Fruit fly (Drosophila melanogaster) whole organism, embryonic: ENCODE measurements around the gene His3.3A.
A peak's percentile ranks its signal among the peaks of the same experiment; 100 is the strongest.

Experiments
- Adf1 ChIP-seq: fragments of 200-800 bp; sonication (Bioruptor generic); IDR thresholded peaks from 2 replicates; pipeline ENCODE4 v1.3.6; 2022; ENCODE audit warnings: missing biosample characterization, missing genetic modification characterization
- B-H1 ChIP-seq: fragments of 200-800 bp; sonication (Bioruptor generic); IDR thresholded peaks from 3 replicates; pipeline ENCODE4 v1.3.6; 2022; ENCODE audit warnings: missing biosample characterization, missing genetic modification characterization
- Bgb ChIP-seq: fragments of 200-800 bp; sonication (Bioruptor generic); IDR thresholded peaks from 2 replicates; pipeline ENCODE4 v1.3.6; 2022; ENCODE audit warnings: missing biosample characterization, missing genetic modification characterization; ENCODE audit not compliant: partially characterized antibody
- C15 ChIP-seq: fragments of 200-800 bp; sonication (Bioruptor generic); IDR thresholded peaks from 3 replicates; pipeline ENCODE4 v1.3.6; 2022; ENCODE audit warnings: missing biosample characterization, missing genetic modification characterization
- CG11560 ChIP-seq: fragments of 200-800 bp; sonication (Bioruptor generic); IDR thresholded peaks from 3 replicates; pipeline ENCODE4 v1.3.6; 2022; ENCODE audit warnings: missing biosample characterization, missing genetic modification characterization
- CG15601 ChIP-seq: fragments of 200-800 bp; sonication (Bioruptor generic); optimal IDR thresholded peaks from 3 replicates; lab custom pipeline; 2019; ENCODE audit warnings: missing biosample characterization, mild to moderate bottlenecking, missing genetic modification characterization, moderate library complexity
- CG1602 ChIP-seq: fragments of 200-800 bp; sonication (Bioruptor generic); optimal IDR thresholded peaks from 3 replicates; lab custom pipeline; 2016; ENCODE audit warnings: missing biosample characterization, missing genetic modification characterization
- CG17568 ChIP-seq: fragments of 200-800 bp; sonication (Bioruptor generic); optimal IDR thresholded peaks from 2 replicates; lab custom pipeline; 2018; ENCODE audit warnings: missing biosample characterization, mild to moderate bottlenecking, missing genetic modification characterization, moderate library complexity
- CG18262 ChIP-seq: fragments of 200-800 bp; optimal IDR thresholded peaks from 3 replicates; lab custom pipeline; 2019; ENCODE audit warnings: missing biosample characterization, mild to moderate bottlenecking, missing genetic modification characterization, moderate library complexity
- CG2712 ChIP-seq: fragments of 200-800 bp; optimal IDR thresholded peaks from 3 replicates; lab custom pipeline; 2019; ENCODE audit warnings: missing biosample characterization, mild to moderate bottlenecking, missing genetic modification characterization, moderate library complexity
- CG31441 ChIP-seq: fragments of 200-800 bp; sonication (Bioruptor generic); IDR thresholded peaks from 2 replicates; pipeline ENCODE4 v1.3.6; 2022; ENCODE audit warnings: missing biosample characterization, missing genetic modification characterization
- CG33557 ChIP-seq: fragments of 200-800 bp; sonication (Bioruptor generic); optimal IDR thresholded peaks from 2 replicates; lab custom pipeline; 2019; ENCODE audit warnings: missing biosample characterization, mild to moderate bottlenecking, missing genetic modification characterization, moderate library complexity
- CG34422 ChIP-seq: fragments of 200-800 bp; sonication (Bioruptor generic); IDR thresholded peaks from 3 replicates; pipeline ENCODE4 v1.3.6; 2022; ENCODE audit warnings: missing biosample characterization, missing genetic modification characterization
- CG3847 ChIP-seq: fragments of 200-800 bp; sonication (Bioruptor generic); IDR thresholded peaks from 2 replicates; pipeline ENCODE4 v1.3.6; 2022; ENCODE audit warnings: missing biosample characterization, missing genetic modification characterization
- CG6689 ChIP-seq: fragments of 200-800 bp; sonication (Bioruptor generic); IDR thresholded peaks from 2 replicates; pipeline ENCODE4 v1.3.6; 2022; ENCODE audit warnings: missing biosample characterization, missing genetic modification characterization
- CG7963 ChIP-seq: fragments of 200-800 bp; sonication (Bioruptor generic); IDR thresholded peaks from 3 replicates; pipeline ENCODE4 v1.3.6; 2022; ENCODE audit warnings: missing biosample characterization, missing genetic modification characterization; ENCODE audit not compliant: partially characterized antibody
- CG8290 ChIP-seq, 3 experiments: fragments of 200-800 bp; sonication (Bioruptor generic); optimal IDR thresholded peaks; 2 replicates each; lab custom pipeline; 2016 to 2019; ENCODE audit warnings: missing biosample characterization in 3 of 3, missing genetic modification characterization in 3 of 3, mild to moderate bottlenecking in 2 of 3, moderate library complexity in 1 of 3
- CG9215 ChIP-seq: fragments of 200-800 bp; sonication (Bioruptor generic); IDR thresholded peaks from 2 replicates; pipeline ENCODE4 v1.3.6; 2022; ENCODE audit warnings: missing biosample characterization, missing genetic modification characterization
- CG9817 ChIP-seq: fragments of 200-800 bp; sonication (Bioruptor generic); optimal IDR thresholded peaks from 2 replicates; lab custom pipeline; 2018; ENCODE audit warnings: missing biosample characterization, mild to moderate bottlenecking, missing genetic modification characterization, moderate library complexity
- CG9932 ChIP-seq: fragments of 200-800 bp; sonication (Bioruptor generic); IDR thresholded peaks from 2 replicates; pipeline ENCODE4 v1.3.6; 2022; ENCODE audit warnings: missing biosample characterization, missing genetic modification characterization
- CoRest ChIP-seq: fragments of 200-800 bp; sonication (Bioruptor generic); optimal IDR thresholded peaks from 3 replicates; lab custom pipeline; 2018; ENCODE audit warnings: missing biosample characterization, mild to moderate bottlenecking, missing genetic modification characterization, moderate library complexity
- Dbx ChIP-seq: fragments of 200-800 bp; sonication (Bioruptor generic); IDR thresholded peaks from 3 replicates; pipeline ENCODE4 v1.3.6; 2022; ENCODE audit warnings: missing biosample characterization, missing genetic modification characterization
- ERR ChIP-seq: fragments of 200-800 bp; sonication (Bioruptor generic); optimal IDR thresholded peaks from 2 replicates; lab custom pipeline; 2016; ENCODE audit warnings: missing biosample characterization, missing genetic modification characterization
- Elba2 ChIP-seq: fragments of 200-800 bp; sonication (Bioruptor generic); optimal IDR thresholded peaks from 3 replicates; lab custom pipeline; 2016; ENCODE audit warnings: missing biosample characterization, missing genetic modification characterization
- Ets65A ChIP-seq: fragments of 200-800 bp; sonication (Bioruptor generic); peaks from one replicate; lab custom pipeline; 2016; ENCODE audit warnings: missing biosample characterization, missing genetic modification characterization
- Fer2 ChIP-seq: fragments of 200-800 bp; sonication (Bioruptor generic); optimal IDR thresholded peaks from 2 replicates; lab custom pipeline; 2018; ENCODE audit warnings: missing biosample characterization, mild to moderate bottlenecking, missing genetic modification characterization, moderate library complexity
- Hr3 ChIP-seq: fragments of 200-800 bp; sonication (Bioruptor generic); optimal IDR thresholded peaks from 3 replicates; lab custom pipeline; 2016; ENCODE audit warnings: missing biosample characterization, missing genetic modification characterization
- Kr ChIP-seq: fragments of 200-800 bp; sonication (Bioruptor generic); optimal IDR thresholded peaks from 2 replicates; lab custom pipeline; 2017; ENCODE audit warnings: missing biosample characterization, mild to moderate bottlenecking, missing genetic modification characterization
- Lpt ChIP-seq: fragments of >200 bp; optimal IDR thresholded peaks from 2 replicates; lab custom pipeline; 2018; ENCODE audit warnings: missing biosample characterization, missing genetic modification characterization
- MBD-R2 ChIP-seq: fragments of 200-800 bp; sonication (Bioruptor generic); IDR thresholded peaks from 2 replicates; pipeline ENCODE4 v1.3.6; 2022; ENCODE audit warnings: missing biosample characterization, missing genetic modification characterization
- NC2α ChIP-seq: fragments of 200-800 bp; sonication (Bioruptor generic); optimal IDR thresholded peaks from 2 replicates; lab custom pipeline; 2016; ENCODE audit warnings: missing biosample characterization, missing genetic modification characterization
- Optix ChIP-seq: fragments of 200-800 bp; sonication (Bioruptor generic); IDR thresholded peaks from 3 replicates; pipeline ENCODE4 v1.3.6; 2022; ENCODE audit warnings: missing biosample characterization, missing genetic modification characterization
- ac ChIP-seq: fragments of 200-800 bp; sonication (Bioruptor generic); optimal IDR thresholded peaks from 3 replicates; lab custom pipeline; 2017; ENCODE audit warnings: missing biosample characterization, mild to moderate bottlenecking, missing genetic modification characterization
- al ChIP-seq: fragments of 200-800 bp; sonication (Bioruptor generic); IDR thresholded peaks from 2 replicates; pipeline ENCODE4 v1.3.6; 2022; ENCODE audit warnings: missing biosample characterization, missing genetic modification characterization
- ara ChIP-seq: fragments of 200-800 bp; sonication (Bioruptor generic); IDR thresholded peaks from 2 replicates; pipeline ENCODE4 v1.3.6; 2022; ENCODE audit warnings: missing biosample characterization, missing genetic modification characterization
- bcd ChIP-seq: fragments of 200-800 bp; sonication (Bioruptor generic); optimal IDR thresholded peaks from 2 replicates; lab custom pipeline; 2017; ENCODE audit warnings: missing biosample characterization, mild to moderate bottlenecking, missing genetic modification characterization
- cato ChIP-seq: fragments of 200-800 bp; sonication (Bioruptor generic); optimal IDR thresholded peaks from 2 replicates; lab custom pipeline; 2016; ENCODE audit warnings: missing biosample characterization, missing genetic modification characterization, borderline replicate concordance
- ci ChIP-seq: fragments of 200-800 bp; sonication (Bioruptor generic); IDR thresholded peaks from 3 replicates; pipeline ENCODE4 v1.3.6; 2022; ENCODE audit warnings: missing biosample characterization, missing genetic modification characterization
- disco-r ChIP-seq: fragments of 200-800 bp; sonication (Bioruptor generic); optimal IDR thresholded peaks from 2 replicates; lab custom pipeline; 2016; ENCODE audit warnings: missing biosample characterization, missing genetic modification characterization
- dmrt11E ChIP-seq: fragments of 200-800 bp; sonication (Bioruptor generic); optimal IDR thresholded peaks from 3 replicates; lab custom pipeline; 2018; ENCODE audit warnings: missing biosample characterization, mild to moderate bottlenecking, missing genetic modification characterization, moderate library complexity
- ems ChIP-seq: fragments of 200-800 bp; sonication (Bioruptor generic); optimal IDR thresholded peaks from 3 replicates; lab custom pipeline; 2016; ENCODE audit warnings: missing biosample characterization, missing genetic modification characterization
- gsb ChIP-seq: fragments of 200-800 bp; sonication (Bioruptor generic); IDR thresholded peaks from 2 replicates; pipeline ENCODE4 v1.3.6; 2022; ENCODE audit warnings: missing biosample characterization, missing genetic modification characterization
- hb ChIP-seq: fragments of 200-800 bp; sonication (Bioruptor generic); IDR thresholded peaks from 3 replicates; pipeline ENCODE4 v1.3.6; 2022; ENCODE audit warnings: missing biosample characterization, missing genetic modification characterization; ENCODE audit not compliant: partially characterized antibody
- jumu ChIP-seq: fragments of 200-800 bp; sonication (Bioruptor generic); optimal IDR thresholded peaks from 3 replicates; lab custom pipeline; 2016; ENCODE audit warnings: missing biosample characterization, missing genetic modification characterization
- knrl ChIP-seq: fragments of 200-800 bp; sonication (Bioruptor generic); IDR thresholded peaks from 3 replicates; pipeline ENCODE4 v1.3.6; 2022; ENCODE audit warnings: missing biosample characterization, missing genetic modification characterization; ENCODE audit not compliant: partially characterized antibody
- prd ChIP-seq, 3 experiments: fragments of >200 bp in 2 of 3; fragments of 200-800 bp in 1 of 3; sonication (Bioruptor generic) in 1 of 3; optimal IDR thresholded peaks in 2 of 3; IDR thresholded peaks in 1 of 3; 2 replicates in 2 of 3; 3 replicates in 1 of 3; pipeline versions ENCODE4 v1.3.6 to Lab custom; 2017 to 2022; ENCODE audit warnings: missing biosample characterization in 1 of 3, missing genetic modification characterization in 1 of 3
- psq ChIP-seq: fragments of 200-800 bp; sonication (Bioruptor generic); optimal IDR thresholded peaks from 2 replicates; lab custom pipeline; 2017; ENCODE audit warnings: missing biosample characterization, missing genetic modification characterization
- vfl ChIP-seq: fragments of 200-800 bp; sonication (Bioruptor generic); optimal IDR thresholded peaks from 2 replicates; lab custom pipeline; 2016; ENCODE audit warnings: missing biosample characterization, missing genetic modification characterization
- wdn ChIP-seq: fragments of 200-800 bp; sonication (Bioruptor generic); IDR thresholded peaks from 2 replicates; pipeline ENCODE4 v1.3.6; 2022; ENCODE audit warnings: missing biosample characterization, missing genetic modification characterization
- zf30C ChIP-seq: fragments of 200-800 bp; sonication (Bioruptor generic); optimal IDR thresholded peaks from 3 replicates; lab custom pipeline; 2018; ENCODE audit warnings: missing biosample characterization, mild to moderate bottlenecking, missing genetic modification characterization

The His3.3A gene

DNA sequence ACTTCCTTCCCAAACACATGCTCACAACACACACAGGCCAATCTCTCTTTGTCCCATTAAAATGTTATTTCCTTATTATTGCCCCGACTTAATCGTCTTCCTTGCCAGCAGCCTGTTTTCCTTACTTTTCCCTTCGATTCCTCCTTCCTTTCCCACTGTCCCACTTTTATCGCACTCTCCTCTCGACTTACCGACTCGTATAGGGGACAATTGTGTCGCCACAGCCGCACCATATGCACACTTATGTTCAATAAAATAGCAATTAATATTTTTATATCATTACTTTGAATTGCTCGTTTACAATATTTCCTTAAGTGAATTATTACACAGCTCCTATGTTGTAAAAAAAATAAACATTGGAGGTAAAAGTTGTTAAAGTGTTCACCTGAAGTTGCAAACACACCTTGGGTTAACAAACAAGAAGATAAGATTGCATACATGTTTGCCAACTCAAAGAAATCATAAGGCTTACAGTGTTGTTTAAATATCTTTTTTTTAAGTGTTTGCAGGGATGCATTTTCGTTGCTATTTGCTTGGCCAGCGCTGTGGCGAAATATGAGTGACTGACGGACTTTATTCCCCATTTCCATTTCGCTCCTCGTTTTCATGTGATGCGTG is 32.2 kb downstream of the His3.3A start (continued):
- TF ChIP-seq Ets65A (GFP tag; lab: Kevin White, UChicago) (peak; percentile 96), CG7963 (GFP tag; lab: Robert Waterston, UW) (no peak), jumu (GFP tag; lab: Kevin White, UChicago) (peak; percentile 41), CG1602 (peak; percentile 54), Optix (no peak), CG2712 (peak; percentile 83), prd (optimal IDR thresholded peaks at IDR 0.05; lab: Kevin White, UChicago) (no peak), prd (GFP tag; IDR thresholded peaks at IDR 0.05; lab: Robert Waterston, UW) (peak; percentile 65), Hr3 (GFP tag; lab: Kevin White, UChicago) (peak; percentile 48), psq (GFP tag; lab: Kevin White, UChicago) (peak; percentile 26), NC2α (GFP tag; lab: Kevin White, UChicago) (peak; percentile 30), ems (peak; percentile 63), CG33557 (GFP tag; lab: Kevin White, UChicago) (peak; percentile 49), CG9932 (GFP tag; lab: Robert Waterston, UW) (peak; percentile 47), B-H1 (peak; percentile 37; the same call in 2 of the 3 replicates), bcd (GFP tag; lab: Kevin White, UChicago) (peak; percentile 72), al (GFP tag; lab: Robert Waterston, UW) (no peak; the same call in 1 of the 2 replicates), CG17568 (peak; percentile 47), Fer2 (tag; lab: Kevin White, UChicago) (peak; percentile 39), C15 (GFP tag; lab: Robert Waterston, UW) (no peak), Kr (no peak), CG11560 (no peak), MBD-R2 (GFP tag; lab: Robert Waterston, UW) (no peak), ara (GFP tag; lab: Robert Waterston, UW) (peak; percentile 62; the same call in 1 of the 2 replicates), CG6689 (peak; percentile 73), CG18262 (peak; percentile 85), Lpt (GFP tag; lab: Kevin White, UChicago) (no peak), zf30C (GFP tag; lab: Kevin White, UChicago) (no peak), CG9215 (peak; percentile 27; the same call in 1 of the 2 replicates), CG3847 (GFP tag; lab: Robert Waterston, UW) (peak; percentile 36), CG8290 (GFP tag; optimal IDR thresholded peaks at IDR 0.05; lab: Kevin White, UChicago) (peak; percentile 40), CG8290 (tag; optimal IDR thresholded peaks at IDR 0.05; lab: Kevin White, UChicago) (peak in 1 of 2 experiments; percentile 50), CG9817 (peak; percentile 61), gsb (no peak), hb (GFP tag; lab: Robert Waterston, UW) (no peak), Dbx (GFP tag; lab: Robert Waterston, UW) (no peak; the same call in 2 of the 3 replicates), Elba2 (no peak), ci (GFP tag; lab: Robert Waterston, UW) (peak; percentile 86), cato (GFP tag; lab: Kevin White, UChicago) (peak; percentile 53), wdn (no peak), CG15601 (peak; percentile 77), ac (GFP tag; lab: Kevin White, UChicago) (peak; percentile 43), CoRest (tag; lab: Kevin White, UChicago) (peak; percentile 83), Adf1 (no peak), vfl (GFP tag; lab: Kevin White, UChicago) (peak; percentile 36), dmrt11E (tag; lab: Kevin White, UChicago) (peak; percentile 62), ERR (GFP tag; lab: Kevin White, UChicago) (peak; percentile 34), CG31441 (peak; percentile 92), CG34422 (GFP tag; lab: Robert Waterston, UW) (peak; percentile 49; the same call in 1 of the 3 replicates), Bgb (no peak), disco-r (GFP tag; lab: Kevin White, UChicago) (peak; percentile 23), knrl (GFP tag; lab: Robert Waterston, UW) (no peak)
